Fruit fly (Drosophila melanogaster): Measurements from ENCODE around the gene Antp.

DNA sequence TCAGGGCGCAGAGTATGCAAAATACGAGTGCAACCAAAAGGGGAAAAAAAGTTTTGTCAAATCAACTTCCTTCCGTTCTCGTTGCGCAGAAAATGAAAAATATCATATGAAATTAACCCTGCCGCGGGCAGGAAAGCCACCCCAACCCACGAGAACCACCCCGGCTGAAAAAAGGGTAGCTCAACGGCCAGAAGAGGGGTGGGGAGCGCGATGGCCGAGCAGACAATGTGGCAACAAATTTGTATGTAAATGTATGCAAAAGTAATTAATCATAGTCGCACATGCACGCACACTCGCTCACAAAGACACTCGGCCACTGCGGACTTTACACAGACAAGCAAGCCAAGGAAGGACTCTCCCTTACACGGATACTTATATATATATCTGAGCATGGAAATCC is 21.9 kb downstream of the Antp start:
- TF ChIP-seq CG17806 (tag; optimal IDR thresholded peaks at IDR 0.05), result no peak
- TF ChIP-seq EcR (GFP tag; optimal IDR thresholded peaks at IDR 0.05), result no peak

Data from whole organism, pupa.